Fruit fly (Drosophila melanogaster) S2 (cell line): ENCODE data around the gene CG10584.

Source experiments
- CG8478 ChIP-seq: fragments of >200 bp; optimal IDR thresholded peaks from 2 replicates; lab custom pipeline; 2018
- CTCF ChIP-seq, 2 experiments: fragments of >200 bp; optimal IDR thresholded peaks; 2 replicates each; lab custom pipeline; 2018

DNA sequence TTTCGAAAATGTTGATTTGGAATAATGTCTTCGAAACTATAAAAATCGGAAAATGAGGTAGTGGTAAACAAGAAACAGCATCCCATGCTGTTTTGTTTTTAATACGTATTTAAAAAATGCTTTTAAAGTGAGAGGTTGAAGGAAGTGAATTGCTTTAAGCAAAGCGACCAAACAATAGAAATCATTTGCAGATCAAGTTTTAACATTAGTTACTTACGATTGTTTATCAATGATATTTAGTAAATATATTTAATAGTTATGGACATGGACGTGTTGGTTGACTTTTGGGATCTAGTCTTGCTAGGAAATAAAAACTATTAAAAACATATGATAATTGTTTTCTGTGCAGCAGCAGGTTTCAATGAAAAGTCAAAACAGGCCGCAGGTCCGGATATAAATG, 25.1 kb upstream of the CG10584 start:
- TF ChIP-seq CG8478 (lab: Kevin White, UChicago) (no peak), CTCF (optimal IDR thresholded peaks at IDR 0.05; lab: Kevin White, UChicago) (no peak)
